Worm (Caenorhabditis elegans) whole organism, L1 larva: ENCODE measurements around the gene F36A4.5.

ENCODE experiments used
- ces-1 ChIP-seq: fragments of 150-350 bp; optimal IDR thresholded peaks from 2 replicates; lab custom pipeline; 2014; ENCODE audit warnings: missing biosample characterization, missing genetic modification reagents, missing genetic modification characterization
- efl-1 ChIP-seq, 4 experiments: fragments of 150-350 bp; optimal IDR thresholded peaks in 3 of 4; peaks in 1 of 4; 1 replicate in 1 of 4; 2 replicates in 3 of 4; lab custom pipeline; 2014; ENCODE audit warnings: missing biosample characterization in 2 of 4, missing genetic modification characterization in 2 of 4, missing genetic modification reagents in 2 of 4
- lir-3 ChIP-seq: sonication (generic microtip); optimal IDR thresholded peaks from 2 replicates; lab custom pipeline; 2016; ENCODE audit warnings: mild to moderate bottlenecking, missing genetic modification characterization, moderate library complexity, missing compliant biosample characterization; ENCODE audit not compliant: poor library complexity
- lsy-2 ChIP-seq, 2 experiments: fragments of 150-350 bp; optimal IDR thresholded peaks; 2 replicates each; lab custom pipeline; 2014; ENCODE audit warnings: missing biosample characterization in 2 of 2, missing genetic modification characterization in 2 of 2
- unc-62 ChIP-seq: fragments of 150-350 bp; optimal IDR thresholded peaks from 2 replicates; lab custom pipeline; 2014; ENCODE audit warnings: missing biosample characterization, missing genetic modification reagents, missing genetic modification characterization

F36A4.5 gene

DNA sequence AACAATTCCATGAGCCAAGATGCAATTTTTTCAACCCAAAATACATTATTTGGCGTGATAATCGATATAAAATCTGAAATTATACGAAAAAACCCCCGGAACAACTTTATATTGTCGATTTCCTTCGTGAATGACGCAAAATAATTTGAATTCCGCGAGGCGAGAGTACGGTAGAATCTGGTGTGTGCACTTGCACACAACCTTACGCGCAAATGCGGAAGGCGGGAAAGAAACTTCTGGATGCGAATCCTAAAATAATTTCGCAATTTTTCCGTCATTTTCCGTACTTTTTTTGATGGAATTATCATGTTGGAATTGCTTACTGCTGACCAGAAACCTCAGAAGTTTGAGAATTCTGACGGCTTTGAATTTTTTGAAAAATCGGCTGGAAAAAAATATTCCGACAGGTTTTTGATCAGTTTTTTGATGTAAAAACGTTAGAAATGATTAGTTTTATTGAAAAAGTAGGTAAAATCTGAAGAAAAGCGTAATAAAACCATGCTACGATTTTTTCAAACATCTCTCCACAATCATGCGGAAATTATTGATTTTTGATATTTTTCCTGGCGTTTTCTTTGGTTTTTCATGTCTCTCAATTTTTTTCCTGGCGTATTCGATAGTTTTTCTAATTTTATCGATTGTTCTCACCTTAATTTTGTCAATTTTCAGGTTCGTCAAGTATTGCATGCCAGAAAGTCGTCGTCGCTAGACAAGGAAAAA lies 42.1 kb downstream of the F36A4.5 start, which contains the start of gene set-9:
TSS of gene set-9 (plus strand) at position 670 of the 720 bp plus-strand sequence.
- TF ChIP-seq lir-3 (tag; lab: Kevin White, UChicago) (no peak), efl-1 (optimal IDR thresholded peaks at IDR 0.05; lab: Kevin White, UChicago) (peak in 1 of 2 experiments; percentile 27), efl-1 (GFP tag; optimal IDR thresholded peaks at IDR 0.05 in 1 of 2; lab: Kevin White, UChicago) (peak in 1 of 2 experiments; percentile 34), unc-62 (GFP tag; lab: Kevin White, UChicago) (no peak), ces-1 (no peak), lsy-2 (tag; optimal IDR thresholded peaks at IDR 0.05; lab: Kevin White, UChicago) (peak in 1 of 2 experiments; percentile 22)
